Worm (Caenorhabditis elegans) whole organism, early embryonic: ENCODE data around the gene elo-7.

ENCODE experiments used
- B0310.2 ChIP-seq: sonication (generic microtip); optimal IDR thresholded peaks from 2 replicates; lab custom pipeline; 2016; ENCODE audit warnings: mild to moderate bottlenecking, missing genetic modification characterization, missing compliant biosample characterization
- F13C5.2 ChIP-seq: sonication (generic microtip); optimal IDR thresholded peaks from 2 replicates; lab custom pipeline; 2017; ENCODE audit warnings: mild to moderate bottlenecking, missing genetic modification characterization, inconsistent platforms, missing compliant biosample characterization
- aly-1 ChIP-seq: sonication (generic microtip); optimal IDR thresholded peaks from 2 replicates; lab custom pipeline; 2016; ENCODE audit warnings: missing genetic modification characterization, missing compliant biosample characterization
- ama-1 ChIP-seq: fragments of 150-350 bp; optimal IDR thresholded peaks from 2 replicates; lab custom pipeline; 2014
- scrt-1 ChIP-seq: fragments of 200-800 bp; sonication (Bioruptor generic); IDR thresholded peaks from 2 replicates; pipeline ENCODE4 v1.3.6; 2022; ENCODE audit warnings: missing genetic modification characterization, missing compliant biosample characterization
- sea-1 ChIP-seq: fragments of 200-800 bp; sonication (Bioruptor generic); conservative IDR thresholded peaks from 2 replicates; pipeline ENCODE4 v1.3.6; 2022; ENCODE audit warnings: missing genetic modification characterization, missing compliant biosample characterization
- tbx-37 ChIP-seq: fragments of 200-800 bp; sonication (Bioruptor generic); conservative IDR thresholded peaks from 2 replicates; pipeline ENCODE4 v1.3.6; 2022; ENCODE audit warnings: missing genetic modification reagents, missing genetic modification characterization, missing compliant biosample characterization

- TF ChIP-seq scrt-1 (GFP tag; lab: Robert Waterston, UW) (no peak), B0310.2 (tag; lab: Kevin White, UChicago) (no peak), F13C5.2 (no peak), ama-1 (lab: Kevin White, UChicago) (no peak), aly-1 (tag; lab: Kevin White, UChicago) (no peak), sea-1 (GFP tag; lab: Robert Waterston, UW) (no peak), tbx-37 (no peak)
These were observed 4.6 kb downstream of the elo-7 start for ce11 chrIV:9534342-9534741.
